Worm (Caenorhabditis elegans) whole organism, mixed stage, embryonic: Measurements from ENCODE around the gene hmg-1.2.
A peak's percentile ranks its signal among the peaks of the same experiment; 100 is the strongest.

Source experiments
- M03D4.4 ChIP-seq: sonication (generic microtip); optimal IDR thresholded peaks from 2 replicates; lab custom pipeline; 2017; ENCODE audit warnings: mild to moderate bottlenecking, missing genetic modification characterization, missing compliant biosample characterization
- bed-3 ChIP-seq: fragments of 200-800 bp; sonication (Bioruptor generic); optimal IDR thresholded peaks from 3 replicates; lab custom pipeline; 2018; ENCODE audit warnings: mild to moderate bottlenecking, missing genetic modification characterization, moderate library complexity, missing compliant biosample characterization
- blmp-1 ChIP-seq: fragments of 150-350 bp; optimal IDR thresholded peaks from 2 replicates; lab custom pipeline; 2014; ENCODE audit warnings: missing biosample characterization, missing genetic modification characterization
- ceh-39 ChIP-seq: fragments of 150-350 bp; optimal IDR thresholded peaks from 2 replicates; lab custom pipeline; 2014; ENCODE audit warnings: missing biosample characterization, missing genetic modification characterization
- ceh-43 ChIP-seq: fragments of 200-800 bp; sonication (Bioruptor generic); optimal IDR thresholded peaks from 2 replicates; lab custom pipeline; 2018; ENCODE audit warnings: mild to moderate bottlenecking, missing genetic modification characterization, moderate library complexity, missing compliant biosample characterization
- ceh-83 ChIP-seq: fragments of 200-800 bp; sonication (Bioruptor generic); optimal IDR thresholded peaks from 2 replicates; lab custom pipeline; 2018; ENCODE audit warnings: mild to moderate bottlenecking, missing genetic modification characterization, missing compliant biosample characterization
- ces-1 ChIP-seq: fragments of 150-350 bp; optimal IDR thresholded peaks from 2 replicates; lab custom pipeline; 2014; ENCODE audit warnings: missing biosample characterization, missing genetic modification reagents, missing genetic modification characterization
- cnd-1 ChIP-seq: fragments of 200-800 bp; sonication (Bioruptor generic); optimal IDR thresholded peaks from 2 replicates; lab custom pipeline; 2018; ENCODE audit warnings: mild to moderate bottlenecking, missing genetic modification characterization, missing compliant biosample characterization
- drap-1 ChIP-seq: fragments of 200-800 bp; sonication (Bioruptor generic); optimal IDR thresholded peaks from 3 replicates; lab custom pipeline; 2018; ENCODE audit warnings: mild to moderate bottlenecking, missing genetic modification characterization, missing compliant biosample characterization
- elt-1 ChIP-seq: sonication (generic microtip); optimal IDR thresholded peaks from 2 replicates; lab custom pipeline; 2017; ENCODE audit warnings: missing genetic modification characterization, mild to moderate bottlenecking, missing compliant biosample characterization, antibody characterized with exemption, moderate library complexity, borderline replicate concordance; ENCODE audit not compliant: insufficient read depth
- elt-3 ChIP-seq: fragments of 150-350 bp; optimal IDR thresholded peaks from 2 replicates; lab custom pipeline; 2014; ENCODE audit warnings: missing biosample characterization, missing genetic modification characterization
- flh-1 ChIP-seq: fragments of 200-800 bp; sonication (Bioruptor generic); optimal IDR thresholded peaks from 2 replicates; lab custom pipeline; 2018; ENCODE audit warnings: mild to moderate bottlenecking, missing genetic modification characterization, moderate library complexity, missing compliant biosample characterization
- ham-2 ChIP-seq: fragments of 200-800 bp; sonication (Bioruptor generic); optimal IDR thresholded peaks from 2 replicates; lab custom pipeline; 2018; ENCODE audit warnings: mild to moderate bottlenecking, missing genetic modification characterization, missing compliant biosample characterization
- lin-13 ChIP-seq: fragments of 150-350 bp; optimal IDR thresholded peaks from 2 replicates; lab custom pipeline; 2014; ENCODE audit warnings: missing biosample characterization, missing genetic modification characterization
- lsy-2 ChIP-seq: fragments of 150-350 bp; optimal IDR thresholded peaks from 2 replicates; lab custom pipeline; 2014; ENCODE audit warnings: missing biosample characterization, missing genetic modification characterization
- mab-5 ChIP-seq: fragments of 150-350 bp; optimal IDR thresholded peaks from 2 replicates; lab custom pipeline; 2014; ENCODE audit warnings: missing biosample characterization, missing genetic modification characterization
- mep-1 ChIP-seq: fragments of 150-350 bp; optimal IDR thresholded peaks from 2 replicates; lab custom pipeline; 2017; ENCODE audit warnings: missing biosample characterization, missing genetic modification reagents, missing genetic modification characterization, inconsistent platforms
- mls-2 ChIP-seq: sonication (generic microtip); optimal IDR thresholded peaks from 2 replicates; lab custom pipeline; 2016; ENCODE audit warnings: mild to moderate bottlenecking, missing genetic modification characterization, moderate library complexity, missing compliant biosample characterization
- nhr-12 ChIP-seq: fragments of 150-350 bp; optimal IDR thresholded peaks from 2 replicates; lab custom pipeline; 2014; ENCODE audit warnings: missing biosample characterization, missing genetic modification characterization
- nhr-2 ChIP-seq: fragments of 150-350 bp; optimal IDR thresholded peaks from 2 replicates; lab custom pipeline; 2014; ENCODE audit warnings: missing biosample characterization, missing genetic modification characterization
- nhr-237 ChIP-seq: fragments of 150-350 bp; optimal IDR thresholded peaks from 2 replicates; lab custom pipeline; 2014; ENCODE audit warnings: missing biosample characterization, missing genetic modification characterization
- nhr-76 ChIP-seq: sonication (generic microtip); optimal IDR thresholded peaks from 2 replicates; lab custom pipeline; 2017; ENCODE audit warnings: missing biosample characterization, missing genetic modification characterization
- pha-4 ChIP-seq: fragments of 150-350 bp; optimal IDR thresholded peaks from 2 replicates; lab custom pipeline; 2018; ENCODE audit warnings: missing biosample characterization, missing genetic modification reagents, missing genetic modification characterization
- snpc-4 ChIP-seq: fragments of 150-350 bp; optimal IDR thresholded peaks from 2 replicates; lab custom pipeline; 2014; ENCODE audit warnings: missing biosample characterization, missing genetic modification characterization
- sptf-1 ChIP-seq: sonication (generic microtip); optimal IDR thresholded peaks from 2 replicates; lab custom pipeline; 2017; ENCODE audit warnings: mild to moderate bottlenecking, missing genetic modification characterization, moderate library complexity, missing compliant biosample characterization
- unc-120 ChIP-seq: sonication (generic microtip); optimal IDR thresholded peaks from 2 replicates; lab custom pipeline; 2017; ENCODE audit warnings: missing genetic modification characterization, missing compliant biosample characterization; ENCODE audit not compliant: poor library complexity, severe bottlenecking
- unc-39 ChIP-seq: fragments of 150-350 bp; optimal IDR thresholded peaks from 2 replicates; lab custom pipeline; 2014; ENCODE audit warnings: missing biosample characterization, missing genetic modification characterization
- unc-62 ChIP-seq: fragments of 150-350 bp; optimal IDR thresholded peaks from 2 replicates; lab custom pipeline; 2014; ENCODE audit warnings: missing biosample characterization, missing genetic modification reagents, missing genetic modification characterization
- zip-8 ChIP-seq: fragments of 150-350 bp; optimal IDR thresholded peaks from 2 replicates; lab custom pipeline; 2014; ENCODE audit warnings: missing biosample characterization, missing genetic modification characterization

hmg-1.2 gene

DNA sequence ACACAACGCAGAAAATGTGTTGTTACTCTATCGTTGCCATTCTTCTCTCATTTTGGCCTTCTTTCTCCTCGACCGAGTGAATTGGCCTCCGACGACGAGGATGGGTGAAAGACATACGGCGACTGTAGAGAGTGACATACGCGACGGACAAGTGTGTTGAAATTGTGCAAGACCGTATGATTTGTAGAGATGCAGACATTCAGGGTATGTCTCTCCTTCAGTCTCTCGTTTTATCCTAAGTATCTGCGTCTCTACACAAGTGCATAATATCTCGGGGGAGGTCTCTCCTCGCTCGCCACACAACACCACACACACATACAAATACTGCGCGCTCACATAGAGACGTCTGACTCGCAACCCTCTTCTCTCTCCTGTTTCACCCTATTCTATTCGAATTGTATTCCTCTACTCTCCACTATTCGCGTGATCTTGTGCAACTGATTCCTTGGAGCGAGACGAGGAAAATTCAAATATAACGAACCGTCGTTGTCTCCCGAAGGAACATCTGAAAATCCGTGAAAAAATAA lies at the start of gene hmg-1.2:
Gene hmg-1.2 (plus strand): TSS at position 311 of the 527 bp plus-strand sequence.
- peak; percentile 0 for TF ChIP-seq pha-4 (tag; lab: Kevin White, UChicago)
- no peak for TF ChIP-seq mep-1 (tag; lab: Kevin White, UChicago)
- peak; percentile 11 for TF ChIP-seq ham-2
- peak; percentile 56 for TF ChIP-seq nhr-237 (tag; lab: Kevin White, UChicago)
- peak; percentile 65 for TF ChIP-seq mls-2 (tag; lab: Kevin White, UChicago)
- peak; percentile 4 for TF ChIP-seq ceh-39 (tag; lab: Kevin White, UChicago)
- peak; percentile 68 for TF ChIP-seq lsy-2
- no peak for TF ChIP-seq mab-5
- TF ChIP-seq drap-1 (GFP tag; lab: Kevin White, UChicago), result peak; percentile 59
- peak; percentile 82 for TF ChIP-seq unc-120 (tag; lab: Kevin White, UChicago)
- no peak for TF ChIP-seq elt-1 (tag; lab: Kevin White, UChicago)
- TF ChIP-seq unc-39 (tag; lab: Kevin White, UChicago), result peak; percentile 32
- peak; percentile 92 for TF ChIP-seq unc-62 (GFP tag; lab: Kevin White, UChicago)
- peak; percentile 74 for TF ChIP-seq ces-1 (GFP tag; lab: Kevin White, UChicago)
- TF ChIP-seq blmp-1 (tag; lab: Kevin White, UChicago), result peak; percentile 13
- TF ChIP-seq cnd-1 (tag; lab: Kevin White, UChicago), result peak; percentile 73
- peak; percentile 67 for TF ChIP-seq lin-13 (tag; lab: Kevin White, UChicago)
- no peak for TF ChIP-seq nhr-76 (tag; lab: Kevin White, UChicago)
- peak; percentile 62 for TF ChIP-seq sptf-1 (tag; lab: Kevin White, UChicago)

DNA sequence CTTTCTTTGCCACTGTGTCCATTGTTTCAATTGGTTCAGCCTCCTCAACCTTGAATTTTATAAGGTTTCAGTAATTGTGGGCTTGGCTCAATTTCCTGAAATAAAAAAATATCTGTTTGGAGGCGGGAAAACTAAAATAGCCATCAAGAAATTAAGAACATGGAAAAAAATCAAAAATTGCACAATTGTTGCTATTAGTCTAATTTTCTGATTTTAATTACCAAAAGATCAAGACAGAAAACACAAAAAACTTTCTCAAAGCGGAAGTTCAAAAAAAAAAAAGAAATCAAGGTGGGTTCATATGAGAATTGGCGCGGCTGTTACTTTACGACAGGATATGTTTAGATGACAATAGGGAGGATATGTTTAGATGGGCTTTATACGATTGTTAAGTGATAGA lies 49.3 kb upstream of the hmg-1.2 start, which contains the start of gene esyt-2:
Gene esyt-2 (minus strand): TSS at position 101 of the 400 bp plus-strand sequence.
- TF ChIP-seq sptf-1 (tag; lab: Kevin White, UChicago) (no peak), drap-1 (GFP tag; lab: Kevin White, UChicago) (no peak), blmp-1 (tag; lab: Kevin White, UChicago) (no peak), ceh-39 (tag; lab: Kevin White, UChicago) (no peak), mep-1 (tag; lab: Kevin White, UChicago) (no peak), ham-2 (no peak), M03D4.4 (tag; lab: Kevin White, UChicago) (no peak), ceh-83 (GFP tag; lab: Kevin White, UChicago) (no peak), bed-3 (GFP tag; lab: Kevin White, UChicago) (no peak)

DNA sequence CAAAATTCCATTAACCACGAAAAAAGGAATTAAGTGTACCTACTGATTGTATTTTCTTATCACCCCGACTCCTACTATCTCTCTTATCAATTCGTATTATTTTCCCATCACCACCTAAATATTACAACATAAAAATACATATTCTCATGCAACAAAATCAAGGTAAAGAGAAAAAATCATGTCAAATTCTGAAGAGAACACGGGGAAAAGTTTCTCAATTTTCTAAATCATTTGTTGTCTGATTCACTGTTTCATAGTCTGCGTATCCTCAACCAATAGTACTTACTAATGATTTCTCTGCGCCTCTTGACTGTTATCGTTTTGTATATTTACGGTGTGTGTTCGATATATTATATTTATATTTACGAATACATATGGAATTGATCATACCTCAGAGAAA lies 48.3 kb upstream of the hmg-1.2 start:
- TF ChIP-seq cnd-1 (tag; lab: Kevin White, UChicago) (no peak), elt-3 (tag; lab: Kevin White, UChicago) (peak; percentile 60)

DNA sequence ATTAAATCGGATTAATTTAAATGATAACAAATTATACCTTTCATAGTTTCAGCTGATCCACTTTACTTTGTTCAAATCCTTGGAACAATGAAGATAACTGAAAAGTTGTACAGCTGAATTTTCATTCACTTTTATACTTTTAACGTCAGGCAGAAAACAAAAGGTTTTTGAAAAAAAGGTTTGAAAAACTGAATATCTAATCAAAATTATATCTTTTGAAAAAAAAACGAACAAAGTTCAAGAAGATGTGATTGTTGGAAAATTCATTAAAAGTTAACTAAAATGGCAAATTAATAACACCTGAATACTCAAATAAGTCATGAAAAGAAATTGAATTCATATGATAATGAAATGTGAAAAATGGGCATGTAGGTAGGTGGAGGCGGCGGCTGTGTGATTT lies 43.5 kb upstream of the hmg-1.2 start, which contains the start of gene T12A2.21:
Gene T12A2.21 (minus strand): TSS at position 101 of the 400 bp plus-strand sequence.
- TF ChIP-seq M03D4.4 (tag; lab: Kevin White, UChicago), result no peak
- no peak for TF ChIP-seq nhr-237 (tag; lab: Kevin White, UChicago)
- TF ChIP-seq nhr-2, result no peak
- TF ChIP-seq nhr-76 (tag; lab: Kevin White, UChicago), result no peak
- no peak for TF ChIP-seq mab-5
- no peak for TF ChIP-seq snpc-4 (tag; lab: Kevin White, UChicago)
- no peak for TF ChIP-seq ceh-43 (GFP tag; lab: Kevin White, UChicago)
- TF ChIP-seq elt-1 (tag; lab: Kevin White, UChicago), result no peak
- no peak for TF ChIP-seq ces-1 (GFP tag; lab: Kevin White, UChicago)
- TF ChIP-seq mep-1 (tag; lab: Kevin White, UChicago), result no peak

DNA sequence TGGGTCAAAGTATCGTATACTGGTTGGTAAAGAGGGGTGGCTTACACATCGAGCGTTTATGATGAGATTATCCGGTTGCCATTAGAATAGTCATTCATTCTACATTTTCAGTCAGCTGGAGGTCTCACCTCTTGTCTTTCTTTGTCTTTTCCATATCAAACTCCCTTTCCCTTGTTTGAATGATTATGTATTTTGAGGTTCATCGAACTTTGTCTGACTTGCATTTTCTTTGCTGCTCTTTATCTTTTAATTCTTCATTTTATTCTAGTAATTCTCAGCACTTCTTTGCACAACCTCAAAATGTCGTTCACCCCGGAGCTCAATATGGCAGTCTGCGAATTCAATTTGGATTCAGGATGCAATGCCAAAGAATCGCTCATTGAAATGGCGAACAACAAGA lies 39.7 kb upstream of the hmg-1.2 start, which contains the start of gene T12A2.3:
Gene T12A2.3 (plus strand): TSS at position 301 of the 400 bp plus-strand sequence.
- TF ChIP-seq zip-8 (tag; lab: Kevin White, UChicago) (no peak), sptf-1 (tag; lab: Kevin White, UChicago) (no peak), ceh-83 (GFP tag; lab: Kevin White, UChicago) (no peak), nhr-12 (tag; lab: Kevin White, UChicago) (no peak), elt-3 (tag; lab: Kevin White, UChicago) (no peak), flh-1 (GFP tag; lab: Kevin White, UChicago) (no peak), lin-13 (tag; lab: Kevin White, UChicago) (no peak)
